Worm (Caenorhabditis elegans) whole organism, L1 larva: ENCODE measurements around the gene M03B6.1.

Source experiments
- C16A3.4 ChIP-seq: fragments of 150-350 bp; optimal IDR thresholded peaks from 2 replicates; lab custom pipeline; 2014; ENCODE audit warnings: missing biosample characterization, missing genetic modification characterization
- blmp-1 ChIP-seq: fragments of 150-350 bp; optimal IDR thresholded peaks from 2 replicates; lab custom pipeline; 2014; ENCODE audit warnings: missing biosample characterization, missing genetic modification characterization
- ceh-88 ChIP-seq: fragments of 200-800 bp; sonication (Bioruptor generic); IDR thresholded peaks from 2 replicates; pipeline ENCODE4 v1.3.6; 2022; ENCODE audit warnings: missing genetic modification characterization, missing compliant biosample characterization
- ces-1 ChIP-seq: fragments of 150-350 bp; optimal IDR thresholded peaks from 2 replicates; lab custom pipeline; 2014; ENCODE audit warnings: missing biosample characterization, missing genetic modification reagents, missing genetic modification characterization
- dpl-1 ChIP-seq, 3 experiments: fragments of 150-350 bp in 2 of 3; sonication (generic microtip) in 1 of 3; optimal IDR thresholded peaks; 2 replicates each; lab custom pipeline; 2014 to 2017; ENCODE audit warnings: missing biosample characterization in 3 of 3, missing genetic modification characterization in 3 of 3, missing genetic modification reagents in 3 of 3
- efl-1 ChIP-seq, 4 experiments: fragments of 150-350 bp; optimal IDR thresholded peaks in 3 of 4; peaks in 1 of 4; 1 replicate in 1 of 4; 2 replicates in 3 of 4; lab custom pipeline; 2014; ENCODE audit warnings: missing biosample characterization in 2 of 4, missing genetic modification characterization in 2 of 4, missing genetic modification reagents in 2 of 4
- elt-2 ChIP-seq: sonication (generic microtip); optimal IDR thresholded peaks from 2 replicates; lab custom pipeline; 2016; ENCODE audit warnings: missing genetic modification characterization, mild to moderate bottlenecking, inconsistent platforms, missing compliant biosample characterization, missing genetic modification reagents
- elt-3 ChIP-seq, 6 experiments: fragments of 150-350 bp in 1 of 6; sonication (generic microtip); optimal IDR thresholded peaks; 2 replicates each; lab custom pipeline; 2017 to 2018; ENCODE audit warnings: missing biosample characterization in 6 of 6, missing genetic modification characterization in 6 of 6, inconsistent platforms in 1 of 6
- fkh-10 ChIP-seq: sonication (generic microtip); optimal IDR thresholded peaks from 2 replicates; lab custom pipeline; 2017; ENCODE audit warnings: missing biosample characterization, missing genetic modification reagents, missing genetic modification characterization
- grh-1 ChIP-seq: fragments of 200-800 bp; sonication (Bioruptor generic); IDR thresholded peaks from 2 replicates; pipeline ENCODE4 v1.3.6; 2022; ENCODE audit warnings: missing genetic modification reagents, missing genetic modification characterization, missing compliant biosample characterization
- hpl-2 ChIP-seq: fragments of 150-350 bp; optimal IDR thresholded peaks from 2 replicates; lab custom pipeline; 2014; ENCODE audit warnings: missing biosample characterization, missing genetic modification reagents, missing genetic modification characterization
- lin-14 ChIP-seq: fragments of 200-800 bp; sonication (Bioruptor generic); optimal IDR thresholded peaks from 2 replicates; lab custom pipeline; 2018; ENCODE audit warnings: mild to moderate bottlenecking, missing genetic modification characterization, moderate library complexity, missing compliant biosample characterization
- lin-15B ChIP-seq: fragments of 150-350 bp; sonication (generic microtip); optimal IDR thresholded peaks from 3 replicates; lab custom pipeline; 2014; ENCODE audit warnings: missing biosample characterization, missing genetic modification characterization
- lin-35 ChIP-seq, 2 experiments: fragments of 150-350 bp; optimal IDR thresholded peaks; 2 replicates each; lab custom pipeline; 2014; ENCODE audit warnings: missing biosample characterization in 2 of 2, missing genetic modification characterization in 2 of 2, missing genetic modification reagents in 2 of 2
- lir-3 ChIP-seq: sonication (generic microtip); optimal IDR thresholded peaks from 2 replicates; lab custom pipeline; 2016; ENCODE audit warnings: mild to moderate bottlenecking, missing genetic modification characterization, moderate library complexity, missing compliant biosample characterization; ENCODE audit not compliant: poor library complexity
- mep-1 ChIP-seq: fragments of 150-350 bp; optimal IDR thresholded peaks from 2 replicates; lab custom pipeline; 2014; ENCODE audit warnings: missing biosample characterization, missing genetic modification characterization
- nhr-12 ChIP-seq: sonication (generic microtip); optimal IDR thresholded peaks from 2 replicates; lab custom pipeline; 2017; ENCODE audit warnings: missing biosample characterization, missing genetic modification characterization
- nhr-20 ChIP-seq: sonication (generic microtip); optimal IDR thresholded peaks from 2 replicates; lab custom pipeline; 2016; ENCODE audit warnings: mild to moderate bottlenecking, missing genetic modification characterization, missing compliant biosample characterization
- nhr-237 ChIP-seq: fragments of 150-350 bp; optimal IDR thresholded peaks from 2 replicates; lab custom pipeline; 2014; ENCODE audit warnings: missing biosample characterization, missing genetic modification characterization
- nhr-77 ChIP-seq: fragments of 150-350 bp; optimal IDR thresholded peaks from 2 replicates; lab custom pipeline; 2014; ENCODE audit warnings: missing biosample characterization, missing genetic modification characterization
- nhr-85 ChIP-seq: sonication (generic microtip); peaks from one replicate; lab custom pipeline; 2016; ENCODE audit warnings: missing genetic modification characterization, inconsistent platforms, missing compliant biosample characterization
- nhr-90 ChIP-seq: sonication (generic microtip); optimal IDR thresholded peaks from 2 replicates; lab custom pipeline; 2016; ENCODE audit warnings: mild to moderate bottlenecking, missing genetic modification characterization, missing compliant biosample characterization; ENCODE audit not compliant: poor library complexity
- snu-23 ChIP-seq: sonication (generic microtip); optimal IDR thresholded peaks from 2 replicates; lab custom pipeline; 2016; ENCODE audit warnings: missing genetic modification characterization, missing compliant biosample characterization
- sox-4 ChIP-seq: sonication (generic microtip); optimal IDR thresholded peaks from 2 replicates; lab custom pipeline; 2016; ENCODE audit warnings: missing genetic modification characterization, missing compliant biosample characterization
- sptf-1 ChIP-seq: fragments of 150-350 bp; optimal IDR thresholded peaks from 2 replicates; lab custom pipeline; 2014; ENCODE audit warnings: missing biosample characterization, missing genetic modification characterization
- zag-1 ChIP-seq: fragments of 150-350 bp; optimal IDR thresholded peaks from 2 replicates; lab custom pipeline; 2014; ENCODE audit warnings: missing biosample characterization, missing genetic modification characterization
- ztf-11 ChIP-seq, 2 experiments: sonication (generic microtip); optimal IDR thresholded peaks; 2 replicates each; lab custom pipeline; 2016 to 2017; ENCODE audit warnings: missing genetic modification characterization in 2 of 2, missing biosample characterization in 1 of 2, missing compliant biosample characterization in 1 of 2

M03B6.1 gene

DNA sequence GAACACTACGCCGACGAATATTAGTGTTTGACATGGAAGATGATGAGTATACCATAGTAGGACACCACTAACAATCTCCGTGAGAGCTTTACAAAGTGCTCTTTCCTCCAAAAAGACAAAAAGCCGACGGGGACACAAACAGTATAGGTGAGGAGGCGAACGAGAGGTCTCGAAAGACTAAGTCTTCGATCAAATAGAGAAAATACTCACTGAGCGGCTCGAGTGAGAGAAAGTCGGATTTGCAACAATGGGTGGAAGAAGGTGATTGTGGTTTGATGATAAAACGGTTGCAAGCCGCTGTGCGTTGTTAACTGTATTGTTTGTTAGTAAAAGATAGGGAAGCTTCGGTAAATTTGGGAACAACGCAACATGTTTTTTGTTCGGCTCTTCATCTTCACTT is 41.2 kb downstream of the M03B6.1 start, which contains the start of gene hlb-1:
TSS of gene hlb-1 (minus strand) at position 101 of the 400 bp plus-strand sequence.
- TF ChIP-seq ztf-11 (tag; optimal IDR thresholded peaks at IDR 0.05; lab: Kevin White, UChicago): no peak
- peak; percentile 30 for TF ChIP-seq nhr-77 (tag; lab: Kevin White, UChicago)

DNA sequence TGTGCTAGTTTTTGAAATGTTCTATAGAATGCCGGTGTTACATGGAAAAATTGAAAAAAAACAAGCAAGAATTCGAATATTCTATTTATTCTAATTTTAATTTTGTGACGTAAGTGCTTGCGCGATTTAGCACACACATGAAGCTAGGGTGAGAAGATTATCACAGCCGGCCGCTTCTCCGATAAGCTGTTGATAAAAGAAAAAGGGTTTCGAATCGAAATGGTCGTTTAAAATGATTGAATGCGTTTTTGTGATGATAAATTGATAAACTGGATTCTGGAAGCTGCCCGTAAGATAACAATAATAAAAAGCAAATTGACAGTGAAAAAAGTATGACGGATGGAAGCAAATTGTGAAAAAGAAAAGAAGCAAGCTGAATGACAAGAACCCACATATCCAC is 42.7 kb downstream of the M03B6.1 start:
- TF ChIP-seq efl-1 (optimal IDR thresholded peaks at IDR 0.05; lab: Kevin White, UChicago): no peak
- no peak for TF ChIP-seq efl-1 (GFP tag; optimal IDR thresholded peaks at IDR 0.05 in 1 of 2; lab: Kevin White, UChicago)
- peak; percentile 88 for TF ChIP-seq elt-2 (tag; lab: Kevin White, UChicago)

DNA sequence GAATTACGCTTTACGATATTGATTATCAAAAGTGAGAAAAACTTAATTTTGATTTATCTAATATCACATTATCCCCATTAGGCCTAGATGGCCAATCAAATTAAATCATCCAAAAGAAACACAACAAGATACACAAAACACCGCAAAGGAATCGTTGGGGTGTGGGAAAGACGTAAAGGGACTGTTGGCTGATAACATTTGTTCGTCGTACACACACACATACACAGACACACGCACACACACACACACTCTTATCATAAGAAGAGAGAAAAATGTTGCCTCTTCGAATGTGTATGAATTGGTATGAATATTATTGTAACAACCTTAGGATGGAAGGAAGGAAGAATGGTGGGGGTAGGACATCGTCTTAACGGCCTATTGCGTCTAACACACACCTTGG is 43.7 kb downstream of the M03B6.1 start:
- TF ChIP-seq nhr-90 (tag; lab: Kevin White, UChicago) (peak; percentile 11), nhr-20 (tag; lab: Kevin White, UChicago) (peak; percentile 35), elt-2 (tag; lab: Kevin White, UChicago) (peak; percentile 76), nhr-12 (no peak), nhr-85 (tag; lab: Kevin White, UChicago) (peak; percentile 68), C16A3.4 (no peak), ces-1 (GFP tag; lab: Kevin White, UChicago) (no peak), ceh-88 (GFP tag; lab: Robert Waterston, UW) (no peak), blmp-1 (tag; lab: Kevin White, UChicago) (peak; percentile 42), nhr-237 (tag; lab: Kevin White, UChicago) (no peak), lin-35 (GFP tag; optimal IDR thresholded peaks at IDR 0.05; lab: Kevin White, UChicago) (peak in 1 of 2 experiments; percentile 62), elt-3 (tag; optimal IDR thresholded peaks at IDR 0.05; lab: Kevin White, UChicago) (peak in 4 of 6 experiments; percentile 30 to 56 (median 37)), zag-1 (tag; lab: Kevin White, UChicago) (no peak), snu-23 (GFP tag; lab: Kevin White, UChicago) (peak; percentile 21), lin-14 (GFP tag; lab: Kevin White, UChicago) (peak; percentile 60), efl-1 (optimal IDR thresholded peaks at IDR 0.05; lab: Kevin White, UChicago) (no peak), efl-1 (GFP tag; optimal IDR thresholded peaks at IDR 0.05 in 1 of 2; lab: Kevin White, UChicago) (peak in 1 of 2 experiments; percentile 81), mep-1 (peak; percentile 10)

DNA sequence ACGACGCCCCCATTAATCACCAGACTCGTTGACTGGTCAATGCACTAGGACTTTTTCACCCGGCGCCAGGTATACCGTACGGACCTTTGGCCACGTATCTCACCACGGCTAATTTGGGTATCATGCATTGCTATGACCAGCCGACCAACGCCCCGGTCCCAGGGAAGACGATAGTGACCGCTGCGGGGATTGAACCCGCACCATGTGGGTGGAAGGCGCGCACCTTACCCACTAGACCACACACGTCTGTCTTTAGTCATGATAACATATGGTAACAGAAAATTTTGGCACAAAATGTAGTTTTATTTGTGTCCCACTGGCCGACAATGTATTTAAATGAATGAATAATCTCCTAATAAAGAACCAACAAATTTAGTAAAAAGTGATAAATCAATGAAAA is 44.8 kb downstream of the M03B6.1 start:
- TF ChIP-seq hpl-2 (GFP tag; lab: Kevin White, UChicago): no peak
- TF ChIP-seq lir-3 (tag; lab: Kevin White, UChicago): no peak
- peak; percentile 19 for TF ChIP-seq nhr-85 (tag; lab: Kevin White, UChicago)
- 0 out of 2 replicates have a peak, but pooled peaks have one; percentile 5 for TF ChIP-seq grh-1 (GFP tag; lab: Robert Waterston, UW)
- TF ChIP-seq dpl-1 (GFP tag; optimal IDR thresholded peaks at IDR 0.05; lab: Kevin White, UChicago): no peak
- no peak for TF ChIP-seq sox-4
- no peak for TF ChIP-seq sptf-1 (tag; lab: Kevin White, UChicago)
- TF ChIP-seq nhr-90 (tag; lab: Kevin White, UChicago): peak; percentile 8
- no peak for TF ChIP-seq lin-15B (tag; lab: Kevin White, UChicago)
- TF ChIP-seq fkh-10: no peak
